Fruit fly (Drosophila melanogaster): ENCODE data around the gene Mitofilin.
A peak's percentile ranks its signal among the peaks of the same experiment; 100 is the strongest.

Mitofilin gene

dm6 chr3R:22041625-22042282 is 18.6 kb upstream of the Mitofilin start, which contains the start of gene how (continued):
- TF ChIP-seq Dll (GFP tag; IDR thresholded peaks at IDR 0.05; ENCODE audit: partially characterized antibody) (peak; percentile 57; the same call in 3 of the 4 replicates), CG10147 (GFP tag; optimal IDR thresholded peaks at IDR 0.05) (no peak), Meics (GFP tag; optimal IDR thresholded peaks at IDR 0.05) (no peak), bab2 (GFP tag; optimal IDR thresholded peaks at IDR 0.05) (no peak), CG6175 (GFP tag; IDR thresholded peaks at IDR 0.05) (no peak), Lpt (GFP tag; optimal IDR thresholded peaks at IDR 0.05) (no peak), CG15514 (GFP tag; optimal IDR thresholded peaks at IDR 0.05) (peak; percentile 15), CG3065 (GFP tag; optimal IDR thresholded peaks at IDR 0.05) (no peak), B-H1 (GFP tag; IDR thresholded peaks at IDR 0.05) (no peak), seq (GFP tag; IDR thresholded peaks at IDR 0.05) (no peak), Hey (tag; optimal IDR thresholded peaks at IDR 0.05) (no peak), CG15073 (GFP tag; optimal IDR thresholded peaks at IDR 0.05) (no peak), dati (GFP tag; IDR thresholded peaks at IDR 0.05) (no peak), CG1024 (GFP tag; IDR thresholded peaks at IDR 0.05) (no peak), CG6683 (GFP tag; optimal IDR thresholded peaks at IDR 0.05) (no peak), wdn (GFP tag; IDR thresholded peaks at IDR 0.05) (no peak), HLH4C (GFP tag; IDR thresholded peaks at IDR 0.05; ENCODE audit: partially characterized antibody) (peak; percentile 19; the same call in 1 of the 3 replicates), psq (GFP tag; optimal IDR thresholded peaks at IDR 0.05) (peak; percentile 7), dysf (GFP tag; IDR thresholded peaks at IDR 0.05) (no peak), sna (GFP tag; IDR thresholded peaks at IDR 0.05; ENCODE audit: partially characterized antibody) (no peak), CG11696 (GFP tag; IDR thresholded peaks at IDR 0.05) (no peak), row (GFP tag; IDR thresholded peaks at IDR 0.05) (peak; percentile 96), CG11247 (GFP tag; IDR thresholded peaks at IDR 0.05) (no peak), CG10431 (GFP tag; optimal IDR thresholded peaks at IDR 0.05) (peak; percentile 36), ase (GFP tag; IDR thresholded peaks at IDR 0.05) (no peak), esg (GFP tag; conservative IDR thresholded peaks at IDR 0.05) (no peak), H15 (GFP tag; IDR thresholded peaks at IDR 0.05) (0 out of 3 replicates have a peak, but pooled peaks have one; percentile 26), CG10979 (tag; optimal IDR thresholded peaks at IDR 0.05) (peak; percentile 14), CG33557 (GFP tag; optimal IDR thresholded peaks at IDR 0.05) (peak; percentile 43), gsb (GFP tag; IDR thresholded peaks at IDR 0.05) (no peak), Optix (GFP tag; IDR thresholded peaks at IDR 0.05) (no peak), CG2202 (tag; optimal IDR thresholded peaks at IDR 0.05) (no peak), Ets97D (GFP tag; optimal IDR thresholded peaks at IDR 0.05) (peak; percentile 52), ATbp (GFP tag; optimal IDR thresholded peaks at IDR 0.05) (no peak), Oaz (GFP tag; IDR thresholded peaks at IDR 0.05) (no peak), CG13624 (GFP tag; optimal IDR thresholded peaks at IDR 0.05) (peak; percentile 22), danr (GFP tag; IDR thresholded peaks at IDR 0.05) (no peak), CG30020 (tag; optimal IDR thresholded peaks at IDR 0.05) (peak; percentile 22), dmrt11E (tag; optimal IDR thresholded peaks at IDR 0.05) (peak; percentile 13), CG18262 (tag; optimal IDR thresholded peaks at IDR 0.05) (peak; percentile 48), sd (tag; optimal IDR thresholded peaks at IDR 0.05) (peak; percentile 42), Lim3 (GFP tag; IDR thresholded peaks at IDR 0.05) (no peak), CG17802 (tag; optimal IDR thresholded peaks at IDR 0.05) (no peak), CG18619 (GFP tag; optimal IDR thresholded peaks at IDR 0.05) (no peak), Dbx (GFP tag; IDR thresholded peaks at IDR 0.05) (no peak), fd64A (GFP tag; optimal IDR thresholded peaks at IDR 0.05) (no peak), vfl (GFP tag; optimal IDR thresholded peaks at IDR 0.05) (no peak), CG15269 (tag; optimal IDR thresholded peaks at IDR 0.05) (no peak), lov (optimal IDR thresholded peaks at IDR 0.05) (no peak), lov (GFP tag; IDR thresholded peaks at IDR 0.05) (no peak), CG31224 (GFP tag; IDR thresholded peaks at IDR 0.05) (no peak)

Measured in whole organism, embryonic.